Fruit fly (Drosophila melanogaster) whole organism, embryonic: ENCODE data around the gene CycC.

Source experiments
- Adf1 ChIP-seq: fragments of 200-800 bp; sonication (Bioruptor generic); IDR thresholded peaks from 2 replicates; pipeline ENCODE4 v1.3.6; 2022; ENCODE audit warnings: missing biosample characterization, missing genetic modification characterization
- Asciz ChIP-seq: fragments of 200-800 bp; sonication (Bioruptor generic); optimal IDR thresholded peaks from 2 replicates; lab custom pipeline; 2017; ENCODE audit warnings: missing biosample characterization, mild to moderate bottlenecking, missing genetic modification characterization, missing genetic modification reagents
- BEAF-32 ChIP-seq: fragments of 200-800 bp; sonication (Bioruptor generic); optimal IDR thresholded peaks from 3 replicates; lab custom pipeline; 2017; ENCODE audit warnings: missing biosample characterization, missing genetic modification characterization, mild to moderate bottlenecking, moderate library complexity, missing genetic modification reagents
- Blimp-1 ChIP-seq: fragments of 200-800 bp; sonication (Bioruptor generic); optimal IDR thresholded peaks from 3 replicates; lab custom pipeline; 2018; ENCODE audit warnings: missing biosample characterization, missing genetic modification characterization, mild to moderate bottlenecking, moderate library complexity, missing genetic modification reagents
- CG10431 ChIP-seq: fragments of 200-800 bp; sonication (Bioruptor generic); optimal IDR thresholded peaks from 3 replicates; lab custom pipeline; 2018; ENCODE audit warnings: missing biosample characterization, mild to moderate bottlenecking, missing genetic modification characterization
- CG11695 ChIP-seq: fragments of 200-800 bp; sonication (Bioruptor generic); IDR thresholded peaks from 3 replicates; pipeline ENCODE4 v1.3.6; 2022; ENCODE audit warnings: missing biosample characterization, missing genetic modification characterization
- CG1602 ChIP-seq: fragments of 200-800 bp; sonication (Bioruptor generic); optimal IDR thresholded peaks from 3 replicates; lab custom pipeline; 2016; ENCODE audit warnings: missing biosample characterization, missing genetic modification characterization
- CG17612 ChIP-seq: fragments of 200-800 bp; sonication (Bioruptor generic); IDR thresholded peaks from 2 replicates; pipeline ENCODE4 v1.3.6; 2022; ENCODE audit warnings: missing biosample characterization, missing genetic modification characterization
- CG17802 ChIP-seq: fragments of 200-800 bp; sonication (Bioruptor generic); optimal IDR thresholded peaks from 2 replicates; lab custom pipeline; 2018; ENCODE audit warnings: missing biosample characterization, mild to moderate bottlenecking, missing genetic modification characterization, moderate library complexity
- CG17829 ChIP-seq: fragments of 200-800 bp; optimal IDR thresholded peaks from 2 replicates; lab custom pipeline; 2019; ENCODE audit warnings: missing biosample characterization, mild to moderate bottlenecking, missing genetic modification characterization, moderate library complexity
- CG17912 ChIP-seq: fragments of 200-800 bp; sonication (Bioruptor generic); optimal IDR thresholded peaks from 2 replicates; lab custom pipeline; 2018; ENCODE audit warnings: missing biosample characterization, mild to moderate bottlenecking, missing genetic modification characterization
- CG2120 ChIP-seq: fragments of 200-800 bp; sonication (Bioruptor generic); optimal IDR thresholded peaks from 3 replicates; lab custom pipeline; 2016; ENCODE audit warnings: missing biosample characterization, missing genetic modification characterization
- CG30431 ChIP-seq: fragments of 200-800 bp; sonication (Bioruptor generic); optimal IDR thresholded peaks from 2 replicates; lab custom pipeline; 2017; ENCODE audit warnings: missing biosample characterization, missing genetic modification characterization
- CG3163 ChIP-seq: fragments of 200-800 bp; sonication (Bioruptor generic); optimal IDR thresholded peaks from 3 replicates; lab custom pipeline; 2016; ENCODE audit warnings: missing biosample characterization, missing genetic modification characterization
- CG3281 ChIP-seq: fragments of 200-800 bp; sonication (Bioruptor generic); optimal IDR thresholded peaks from 3 replicates; lab custom pipeline; 2017; ENCODE audit warnings: missing biosample characterization, mild to moderate bottlenecking, missing genetic modification characterization
- CG3838 ChIP-seq: fragments of 200-800 bp; sonication (Bioruptor generic); optimal IDR thresholded peaks from 3 replicates; lab custom pipeline; 2016; ENCODE audit warnings: missing biosample characterization, missing genetic modification characterization
- CG42726 ChIP-seq: fragments of 200-800 bp; sonication (Bioruptor generic); IDR thresholded peaks from 2 replicates; pipeline ENCODE4 v1.3.6; 2022; ENCODE audit warnings: missing biosample characterization, missing genetic modification characterization; ENCODE audit not compliant: partially characterized antibody
- CG43689 ChIP-seq: fragments of 200-800 bp; sonication (Bioruptor generic); IDR thresholded peaks from 2 replicates; pipeline ENCODE4 v1.3.6; 2022; ENCODE audit warnings: missing biosample characterization, missing genetic modification characterization
- CG6683 ChIP-seq: fragments of 200-800 bp; sonication (Bioruptor generic); optimal IDR thresholded peaks from 2 replicates; lab custom pipeline; 2017; ENCODE audit warnings: missing biosample characterization, mild to moderate bottlenecking, missing genetic modification characterization, missing genetic modification reagents
- Deaf1 ChIP-seq: fragments of 200-800 bp; optimal IDR thresholded peaks from 3 replicates; lab custom pipeline; 2019; ENCODE audit warnings: missing biosample characterization, mild to moderate bottlenecking, missing genetic modification characterization, moderate library complexity
- Doc2 ChIP-seq: fragments of 200-800 bp; sonication (Bioruptor generic); IDR thresholded peaks from 2 replicates; pipeline ENCODE4 v1.3.6; 2022; ENCODE audit warnings: missing biosample characterization, missing genetic modification characterization
- Dref ChIP-seq: fragments of 200-800 bp; sonication (Bioruptor generic); IDR thresholded peaks from 2 replicates; pipeline ENCODE4 v1.3.6; 2022; ENCODE audit warnings: missing biosample characterization, missing genetic modification characterization
- Gug ChIP-seq: fragments of 200-800 bp; sonication (Bioruptor generic); IDR thresholded peaks from 4 replicates; pipeline ENCODE4 v1.3.6; 2022; ENCODE audit warnings: missing biosample characterization, missing genetic modification characterization
- Hr78 ChIP-seq, 2 experiments: fragments of 200-800 bp in 1 of 2; fragments of >200 bp in 1 of 2; sonication (Bioruptor generic) in 1 of 2; optimal IDR thresholded peaks; 2 replicates each; lab custom pipeline; 2017 to 2019; ENCODE audit warnings: missing biosample characterization in 2 of 2, missing genetic modification characterization in 2 of 2, mild to moderate bottlenecking in 1 of 2, moderate library complexity in 1 of 2
- Lpt ChIP-seq: fragments of >200 bp; optimal IDR thresholded peaks from 2 replicates; lab custom pipeline; 2018; ENCODE audit warnings: missing biosample characterization, missing genetic modification characterization
- MESR4 ChIP-seq: fragments of 200-800 bp; sonication (Bioruptor generic); optimal IDR thresholded peaks from 2 replicates; lab custom pipeline; 2018; ENCODE audit warnings: missing biosample characterization, mild to moderate bottlenecking, missing genetic modification characterization, moderate library complexity
- Myb ChIP-seq: fragments of 200-800 bp; sonication (Bioruptor generic); optimal IDR thresholded peaks from 2 replicates; lab custom pipeline; 2016; ENCODE audit warnings: missing biosample characterization, missing genetic modification characterization
- NC2β ChIP-seq: fragments of 200-800 bp; sonication (Bioruptor generic); optimal IDR thresholded peaks from 2 replicates; lab custom pipeline; 2016; ENCODE audit warnings: missing biosample characterization, missing genetic modification characterization
- Opbp ChIP-seq: fragments of 200-800 bp; sonication (Bioruptor generic); IDR thresholded peaks from 3 replicates; pipeline ENCODE4 v1.3.6; 2022; ENCODE audit warnings: missing biosample characterization, missing genetic modification characterization; ENCODE audit not compliant: partially characterized antibody
- Poxn ChIP-seq: fragments of 200-800 bp; sonication (Bioruptor generic); IDR thresholded peaks from 2 replicates; pipeline ENCODE4 v1.3.6; 2022; ENCODE audit warnings: missing biosample characterization, missing genetic modification characterization
- Stat92E ChIP-seq, 3 experiments: fragments of >200 bp in 2 of 3; fragments of 200-800 bp in 1 of 3; sonication (Bioruptor generic) in 1 of 3; optimal IDR thresholded peaks; 2 replicates each; lab custom pipeline; 2017 to 2019; ENCODE audit warnings: missing biosample characterization in 3 of 3, missing genetic modification characterization in 3 of 3, mild to moderate bottlenecking in 1 of 3, moderate library complexity in 1 of 3
- Tbp ChIP-seq: fragments of >200 bp; optimal IDR thresholded peaks from 2 replicates; lab custom pipeline; 2018; ENCODE audit warnings: missing biosample characterization, missing genetic modification characterization
- ash1 ChIP-seq: fragments of 200-800 bp; sonication (Bioruptor generic); optimal IDR thresholded peaks from 2 replicates; lab custom pipeline; 2018; ENCODE audit warnings: missing biosample characterization, mild to moderate bottlenecking, missing genetic modification characterization
- bsh ChIP-seq, 2 experiments: fragments of 200-800 bp; sonication (Bioruptor generic); optimal IDR thresholded peaks; 2 replicates each; lab custom pipeline; 2017 to 2018; ENCODE audit warnings: mild to moderate bottlenecking in 2 of 2, missing biosample characterization in 2 of 2, missing genetic modification characterization in 2 of 2, moderate library complexity in 1 of 2
- corto ChIP-seq: fragments of 200-800 bp; sonication (Bioruptor generic); optimal IDR thresholded peaks from 2 replicates; lab custom pipeline; 2016; ENCODE audit warnings: missing biosample characterization, mild to moderate bottlenecking, missing genetic modification characterization, moderate library complexity
- crc ChIP-seq: fragments of 200-800 bp; sonication (Bioruptor generic); optimal IDR thresholded peaks from 2 replicates; lab custom pipeline; 2016; ENCODE audit warnings: missing biosample characterization, missing genetic modification characterization
- gce ChIP-seq: fragments of 200-800 bp; sonication (Bioruptor generic); IDR thresholded peaks from 3 replicates; pipeline ENCODE4 v1.3.6; 2022; ENCODE audit warnings: missing biosample characterization, missing genetic modification characterization
- grn ChIP-seq: fragments of 200-800 bp; sonication (Bioruptor generic); optimal IDR thresholded peaks from 3 replicates; lab custom pipeline; 2017; ENCODE audit warnings: missing biosample characterization, missing genetic modification characterization
- her ChIP-seq: fragments of 200-800 bp; sonication (Bioruptor generic); optimal IDR thresholded peaks from 2 replicates; lab custom pipeline; 2016; ENCODE audit warnings: missing biosample characterization, missing genetic modification characterization
- lmd ChIP-seq: fragments of 200-800 bp; sonication (Bioruptor generic); IDR thresholded peaks from 2 replicates; pipeline ENCODE4 v1.3.6; 2022; ENCODE audit warnings: missing biosample characterization, missing genetic modification characterization
- lov ChIP-seq, 2 experiments: fragments of 200-800 bp in 1 of 2; fragments of >200 bp in 1 of 2; sonication (Bioruptor generic) in 1 of 2; IDR thresholded peaks in 1 of 2; optimal IDR thresholded peaks in 1 of 2; 2 replicates in 1 of 2; 3 replicates in 1 of 2; pipeline versions ENCODE4 v1.3.6 to Lab custom; 2017 to 2022; ENCODE audit warnings: missing biosample characterization in 1 of 2, missing genetic modification characterization in 1 of 2
- maf-S ChIP-seq: fragments of 200-800 bp; sonication (Bioruptor generic); optimal IDR thresholded peaks from 2 replicates; lab custom pipeline; 2016; ENCODE audit warnings: missing biosample characterization, missing genetic modification characterization
- mam ChIP-seq: fragments of 200-800 bp; sonication (Bioruptor generic); optimal IDR thresholded peaks from 3 replicates; lab custom pipeline; 2016; ENCODE audit warnings: missing biosample characterization, missing genetic modification characterization
- onecut ChIP-seq: fragments of 200-800 bp; sonication (Bioruptor generic); IDR thresholded peaks from 2 replicates; pipeline ENCODE4 v1.3.6; 2022; ENCODE audit warnings: missing biosample characterization, missing genetic modification characterization
- p53 ChIP-seq: fragments of 200-800 bp; sonication (Bioruptor generic); optimal IDR thresholded peaks from 2 replicates; lab custom pipeline; 2016; ENCODE audit warnings: missing biosample characterization, missing genetic modification characterization
- pan ChIP-seq, 4 experiments: fragments of >200 bp in 3 of 4; fragments of 200-800 bp in 1 of 4; sonication (Bioruptor generic) in 1 of 4; optimal IDR thresholded peaks in 3 of 4; IDR thresholded peaks in 1 of 4; 2 replicates each; pipeline versions ENCODE4 v1.3.6 to Lab custom; 2017 to 2022; ENCODE audit warnings: missing biosample characterization in 2 of 4, missing genetic modification characterization in 2 of 4, mixed read lengths in 1 of 4
- pzg ChIP-seq: fragments of 200-800 bp; sonication (Bioruptor generic); optimal IDR thresholded peaks from 3 replicates; lab custom pipeline; 2018; ENCODE audit warnings: missing biosample characterization, mild to moderate bottlenecking, missing genetic modification characterization, moderate library complexity
- sisA ChIP-seq: fragments of 200-800 bp; sonication (Bioruptor generic); IDR thresholded peaks from 2 replicates; pipeline ENCODE4 v1.3.6; 2022; ENCODE audit warnings: missing biosample characterization, missing genetic modification characterization

Gene CycC

dm6 chr3R:14886011-14886534 is 3.9 kb downstream of the CycC start, which contains the start of the genes Rrp6, CG33331 and CG33332 (continued):
- no peak for TF ChIP-seq Tbp
- peak; percentile 41 for TF ChIP-seq Adf1
- TF ChIP-seq CG3281 (GFP tag; lab: Kevin White, UChicago), result peak; percentile 87
- TF ChIP-seq Deaf1 (tag; lab: Kevin White, UChicago), result no peak
- TF ChIP-seq CG3838 (GFP tag; lab: Kevin White, UChicago), result peak; percentile 4
- TF ChIP-seq Opbp (GFP tag; lab: Robert Waterston, UW), result peak; percentile 70; the same call in 2 of the 3 replicates
- TF ChIP-seq pzg (GFP tag; lab: Kevin White, UChicago), result peak; percentile 70
- peak; percentile 1 for TF ChIP-seq CG3163 (GFP tag; lab: Kevin White, UChicago)
- peak; percentile 57 for TF ChIP-seq Dref
- no peak for TF ChIP-seq Hr78 (GFP tag; optimal IDR thresholded peaks at IDR 0.05; lab: Kevin White, UChicago)
- no peak for TF ChIP-seq CG43689 (GFP tag; lab: Robert Waterston, UW)
- 0 out of 2 replicates have a peak, but pooled peaks have one; percentile 18 for TF ChIP-seq sisA (GFP tag; lab: Robert Waterston, UW)
- TF ChIP-seq Stat92E (GFP tag; optimal IDR thresholded peaks at IDR 0.05; lab: Kevin White, UChicago), result no peak
- TF ChIP-seq CG17829, result peak; percentile 85
- peak; percentile 39 for TF ChIP-seq CG10431 (GFP tag; lab: Kevin White, UChicago)
- peak; percentile 86 for TF ChIP-seq CG2120 (GFP tag; lab: Kevin White, UChicago)
- no peak for TF ChIP-seq CG17612 (GFP tag; lab: Robert Waterston, UW)
- no peak for TF ChIP-seq CG42726 (GFP tag; lab: Robert Waterston, UW)
- TF ChIP-seq bsh (GFP tag; optimal IDR thresholded peaks at IDR 0.05; lab: Kevin White, UChicago), result peak in 1 of 2 experiments; percentile 63
- no peak for TF ChIP-seq ash1 (GFP tag; lab: Kevin White, UChicago)
- no peak for TF ChIP-seq pan (optimal IDR thresholded peaks at IDR 0.05; lab: Kevin White, UChicago)
- peak in 1 of 2 experiments; percentile 56 for TF ChIP-seq pan (GFP tag; optimal IDR thresholded peaks at IDR 0.05 in 1 of 2, IDR thresholded peaks at IDR 0.05 in 1 of 2)
- TF ChIP-seq Myb (GFP tag; lab: Kevin White, UChicago), result peak; percentile 43
- TF ChIP-seq CG30431 (GFP tag; lab: Kevin White, UChicago), result no peak
- TF ChIP-seq MESR4, result peak; percentile 46
- TF ChIP-seq mam, result peak; percentile 69
- TF ChIP-seq Doc2 (GFP tag; lab: Robert Waterston, UW), result no peak
- TF ChIP-seq maf-S (GFP tag; lab: Kevin White, UChicago), result peak; percentile 61
- no peak for TF ChIP-seq lov (optimal IDR thresholded peaks at IDR 0.05; lab: Kevin White, UChicago)
- no peak for TF ChIP-seq lov (GFP tag; IDR thresholded peaks at IDR 0.05; lab: Robert Waterston, UW)
- TF ChIP-seq Asciz (GFP tag; lab: Kevin White, UChicago), result no peak
- TF ChIP-seq CG6683 (GFP tag; lab: Kevin White, UChicago), result peak; percentile 46
- no peak for TF ChIP-seq grn (GFP tag; lab: Kevin White, UChicago)
- peak; percentile 64; the same call in 2 of the 3 replicates for TF ChIP-seq CG11695
- TF ChIP-seq corto (GFP tag; lab: Kevin White, UChicago), result no peak
- peak; percentile 33 for TF ChIP-seq her (GFP tag; lab: Kevin White, UChicago)
- peak; percentile 63 for TF ChIP-seq CG1602 (GFP tag; lab: Kevin White, UChicago)
- TF ChIP-seq BEAF-32, result peak; percentile 57
- TF ChIP-seq CG17802 (tag; lab: Kevin White, UChicago), result no peak
- no peak for TF ChIP-seq Lpt (GFP tag; lab: Kevin White, UChicago)
- no peak for TF ChIP-seq Blimp-1 (GFP tag; lab: Kevin White, UChicago)
- no peak for TF ChIP-seq CG17912 (GFP tag; lab: Kevin White, UChicago)
- TF ChIP-seq Poxn, result no peak
- peak; percentile 21 for TF ChIP-seq crc (GFP tag; lab: Kevin White, UChicago)
- TF ChIP-seq lmd (GFP tag; lab: Robert Waterston, UW), result peak; percentile 56; the same call in 1 of the 2 replicates
- TF ChIP-seq onecut (GFP tag; lab: Robert Waterston, UW), result peak; percentile 87
- no peak for TF ChIP-seq gce
- TF ChIP-seq p53, result peak; percentile 7
- peak; percentile 57 for TF ChIP-seq NC2β (GFP tag; lab: Kevin White, UChicago)
- peak; percentile 40; the same call in 2 of the 4 replicates for TF ChIP-seq Gug (GFP tag; lab: Robert Waterston, UW)
